Fruit fly (Drosophila melanogaster) whole organism, pupa: ENCODE data around the gene ssp7.

ENCODE experiments used
- CG10348 ChIP-seq: fragments of 200-800 bp; sonication (Bioruptor generic); IDR thresholded peaks from 2 replicates; pipeline ENCODE4 v1.3.6; 2022; ENCODE audit warnings: missing biosample characterization, missing genetic modification characterization
- CG12605 ChIP-seq: fragments of 200-800 bp; sonication (Bioruptor generic); IDR thresholded peaks from 2 replicates; pipeline ENCODE4 v1.3.6; 2022; ENCODE audit warnings: missing biosample characterization, missing genetic modification characterization
- CG13204 ChIP-seq: fragments of 200-800 bp; sonication (Bioruptor generic); optimal IDR thresholded peaks from 2 replicates; lab custom pipeline; 2018; ENCODE audit warnings: missing biosample characterization, mild to moderate bottlenecking, missing genetic modification characterization, moderate library complexity
- CG14655 ChIP-seq: fragments of 200-800 bp; sonication (Bioruptor generic); optimal IDR thresholded peaks from 3 replicates; lab custom pipeline; 2017; ENCODE audit warnings: mild to moderate bottlenecking, missing biosample characterization, missing genetic modification reagents, missing genetic modification characterization
- CG15710 ChIP-seq: fragments of 200-800 bp; sonication (Bioruptor generic); optimal IDR thresholded peaks from 2 replicates; lab custom pipeline; 2018; ENCODE audit warnings: missing biosample characterization, mild to moderate bottlenecking, missing genetic modification characterization, moderate library complexity
- CG17806 ChIP-seq: fragments of 200-800 bp; sonication (Bioruptor generic); optimal IDR thresholded peaks from 2 replicates; lab custom pipeline; 2018; ENCODE audit warnings: missing biosample characterization, mild to moderate bottlenecking, missing genetic modification characterization, moderate library complexity
- CG32121 ChIP-seq: fragments of 200-800 bp; sonication (Bioruptor generic); IDR thresholded peaks from 2 replicates; pipeline ENCODE4 v1.3.6; 2022; ENCODE audit warnings: missing biosample characterization, missing genetic modification characterization
- CG34367 ChIP-seq: fragments of 200-800 bp; sonication (Bioruptor generic); optimal IDR thresholded peaks from 2 replicates; lab custom pipeline; 2018; ENCODE audit warnings: missing biosample characterization, mild to moderate bottlenecking, missing genetic modification characterization
- CG4496 ChIP-seq: fragments of 200-800 bp; sonication (Bioruptor generic); IDR thresholded peaks from 3 replicates; pipeline ENCODE4 v1.3.6; 2022; ENCODE audit warnings: missing biosample characterization, missing genetic modification characterization
- CG8159 ChIP-seq: fragments of 200-800 bp; sonication (Bioruptor generic); optimal IDR thresholded peaks from 3 replicates; lab custom pipeline; 2018; ENCODE audit warnings: missing biosample characterization, mild to moderate bottlenecking, missing genetic modification characterization, moderate library complexity
- CG8301 ChIP-seq: fragments of 200-800 bp; sonication (Bioruptor generic); optimal IDR thresholded peaks from 2 replicates; lab custom pipeline; 2018; ENCODE audit warnings: missing biosample characterization, mild to moderate bottlenecking, missing genetic modification characterization
- CG9948 ChIP-seq: fragments of 200-800 bp; sonication (Bioruptor generic); optimal IDR thresholded peaks from 2 replicates; lab custom pipeline; 2018; ENCODE audit warnings: missing biosample characterization, mild to moderate bottlenecking, missing genetic modification characterization, moderate library complexity
- D1 ChIP-seq: fragments of 200-800 bp; sonication (Bioruptor generic); optimal IDR thresholded peaks from 2 replicates; lab custom pipeline; 2018; ENCODE audit warnings: missing biosample characterization, mild to moderate bottlenecking, missing genetic modification characterization, moderate library complexity
- EcR ChIP-seq: fragments of 200-800 bp; sonication (Bioruptor generic); optimal IDR thresholded peaks from 3 replicates; lab custom pipeline; 2019; ENCODE audit warnings: missing biosample characterization, missing genetic modification characterization, mild to moderate bottlenecking, moderate library complexity, missing genetic modification reagents
- Ets98B ChIP-seq: fragments of 200-800 bp; sonication (Bioruptor generic); IDR thresholded peaks from 2 replicates; pipeline ENCODE4 v1.3.6; 2022; ENCODE audit warnings: missing biosample characterization, missing genetic modification characterization
- Pif1A ChIP-seq: fragments of 200-800 bp; sonication (Bioruptor generic); optimal IDR thresholded peaks from 3 replicates; lab custom pipeline; 2016; ENCODE audit warnings: missing biosample characterization, missing genetic modification characterization
- Pif1B ChIP-seq: fragments of 200-800 bp; sonication (Bioruptor generic); optimal IDR thresholded peaks from 3 replicates; lab custom pipeline; 2016; ENCODE audit warnings: missing biosample characterization, missing genetic modification characterization
- Snoo ChIP-seq: fragments of 200-800 bp; sonication (Bioruptor generic); optimal IDR thresholded peaks from 3 replicates; lab custom pipeline; 2017; ENCODE audit warnings: missing biosample characterization, mild to moderate bottlenecking, missing genetic modification characterization, inconsistent platforms
- fd96Ca ChIP-seq: fragments of 200-800 bp; sonication (Bioruptor generic); IDR thresholded peaks from 3 replicates; pipeline ENCODE4 v1.3.6; 2022; ENCODE audit warnings: missing biosample characterization, missing genetic modification characterization
- gl ChIP-seq: fragments of 200-800 bp; sonication (Bioruptor generic); optimal IDR thresholded peaks from 2 replicates; lab custom pipeline; 2018; ENCODE audit warnings: missing biosample characterization, mild to moderate bottlenecking, missing genetic modification characterization
- rn ChIP-seq: fragments of 200-800 bp; sonication (Bioruptor generic); IDR thresholded peaks from 2 replicates; pipeline ENCODE4 v1.3.6; 2022; ENCODE audit warnings: missing biosample characterization, missing genetic modification characterization

The ssp7 gene

dm6 chrX:11154511-11155197 is 14.6 kb upstream of the ssp7 start:
- TF ChIP-seq CG13204 (GFP tag; lab: Kevin White, UChicago) = peak; percentile 45
- 0 out of 2 replicates have a peak, but pooled peaks have one; percentile 11 for TF ChIP-seq CG12605 (GFP tag; lab: Robert Waterston, UW)
- TF ChIP-seq CG14655 (GFP tag; lab: Kevin White, UChicago) = peak; percentile 4
- no peak for TF ChIP-seq D1 (tag; lab: Kevin White, UChicago)
- TF ChIP-seq CG8159 (tag; lab: Kevin White, UChicago) = no peak
- peak; percentile 46; the same call in 1 of the 3 replicates for TF ChIP-seq CG4496 (GFP tag; lab: Robert Waterston, UW)
- TF ChIP-seq Pif1B (GFP tag; lab: Kevin White, UChicago) = peak; percentile 7
- peak; percentile 25; the same call in 1 of the 3 replicates for TF ChIP-seq fd96Ca (GFP tag; lab: Robert Waterston, UW)
- no peak for TF ChIP-seq Snoo

DNA sequence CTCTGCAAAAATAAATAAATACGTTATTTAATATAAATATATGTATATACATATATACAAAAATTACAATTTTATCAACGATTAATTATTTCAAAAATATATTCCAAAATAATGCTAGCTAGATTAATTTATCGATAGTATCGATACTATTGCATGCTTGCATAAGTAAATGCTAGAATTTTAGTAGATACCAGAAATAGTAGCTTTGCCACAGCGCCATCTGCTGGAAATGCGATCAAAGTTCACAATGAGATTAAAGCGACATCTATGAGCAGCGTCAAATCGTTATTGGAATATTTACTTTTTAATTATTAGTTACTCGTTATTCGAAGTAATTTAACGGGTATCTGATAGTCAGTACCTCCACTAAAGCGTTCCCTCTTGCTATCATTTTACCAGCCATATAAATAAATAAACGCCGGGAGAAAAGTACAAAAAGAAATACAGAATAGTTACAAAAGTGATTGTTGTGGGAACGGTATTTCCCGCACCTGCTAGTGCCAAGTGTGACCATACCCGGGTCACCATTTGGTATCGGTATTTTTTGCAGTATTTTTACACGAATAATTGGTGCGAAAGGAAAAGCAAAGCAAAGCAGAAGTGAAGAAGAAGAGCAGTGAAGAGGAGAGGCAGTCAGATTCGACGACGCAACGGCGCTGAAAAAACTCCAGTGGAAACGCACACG is 13.9 kb upstream of the ssp7 start, which contains the start of the genes rtv and Dlic:
TSS of gene rtv (minus strand) at position 165 of the 685 bp plus-strand sequence.
TSS of gene Dlic (plus strand) at position 596 of the 685 bp plus-strand sequence.
- TF ChIP-seq CG4496 (GFP tag; lab: Robert Waterston, UW) (no peak), CG9948 (tag; lab: Kevin White, UChicago) (no peak), gl (tag; lab: Kevin White, UChicago) (no peak), EcR (no peak), CG13204 (GFP tag; lab: Kevin White, UChicago) (no peak)

dm6 chrX:11153413-11153812 is 13.3 kb upstream of the ssp7 start:
- TF ChIP-seq EcR = peak; percentile 16
- no peak for TF ChIP-seq fd96Ca (GFP tag; lab: Robert Waterston, UW)

- TF ChIP-seq CG8159 (tag; lab: Kevin White, UChicago) (peak; percentile 4), EcR (no peak), fd96Ca (GFP tag; lab: Robert Waterston, UW) (0 out of 3 replicates have a peak, but pooled peaks have one; percentile 37), CG32121 (GFP tag; lab: Robert Waterston, UW) (0 out of 2 replicates have a peak, but pooled peaks have one; percentile 33), CG4496 (GFP tag; lab: Robert Waterston, UW) (peak; percentile 52; the same call in 1 of the 3 replicates)
Measured at dm6 chrX:11149201-11149600, 9.1 kb upstream of the ssp7 start, which contains the start of gene Lint-1. TSS of gene Lint-1 (plus strand) at chrX:11149323.

dm6 chrX:11148272-11148835 is 8.3 kb upstream of the ssp7 start, which contains the start of gene Ran:
TSS of gene Ran (minus strand) at chrX:11148716.
- TF ChIP-seq CG14655 (GFP tag; lab: Kevin White, UChicago) (no peak), CG13204 (GFP tag; lab: Kevin White, UChicago) (no peak), CG10348 (GFP tag; lab: Robert Waterston, UW) (no peak), Pif1B (GFP tag; lab: Kevin White, UChicago) (no peak), EcR (no peak), D1 (tag; lab: Kevin White, UChicago) (no peak), CG8301 (tag; lab: Kevin White, UChicago) (no peak), Ets98B (GFP tag; lab: Robert Waterston, UW) (no peak), gl (tag; lab: Kevin White, UChicago) (no peak), CG4496 (GFP tag; lab: Robert Waterston, UW) (no peak), CG8159 (tag; lab: Kevin White, UChicago) (no peak)
- TF ChIP-seq, all 21 proteins: peak for 0

DNA sequence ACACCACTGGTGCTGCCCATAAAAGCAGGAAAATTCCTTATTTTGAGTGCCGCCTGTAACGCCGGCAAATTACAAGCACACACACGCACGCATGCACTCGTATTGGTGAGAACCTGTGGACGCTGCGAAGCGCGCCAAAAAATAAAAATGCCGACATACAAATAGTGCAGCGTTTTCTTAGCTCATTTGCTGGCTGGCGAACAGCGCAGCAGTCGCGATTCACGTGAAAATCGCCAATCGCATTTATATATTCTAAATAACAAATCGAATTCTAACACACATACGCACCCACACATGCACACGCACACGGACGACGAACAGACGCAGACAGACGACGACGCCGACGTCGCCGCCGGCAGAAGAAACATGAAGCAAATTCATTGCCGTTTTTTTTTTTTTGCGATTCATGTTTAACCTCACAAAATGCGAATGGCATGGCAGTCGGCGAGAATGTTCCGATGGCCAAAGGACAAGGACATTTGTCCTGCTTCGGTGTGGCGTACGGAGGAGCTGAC is 7.5 kb upstream of the ssp7 start:
- TF ChIP-seq gl (tag; lab: Kevin White, UChicago) (no peak), CG32121 (GFP tag; lab: Robert Waterston, UW) (no peak), CG12605 (GFP tag; lab: Robert Waterston, UW) (peak; percentile 34; the same call in 1 of the 2 replicates), CG8159 (tag; lab: Kevin White, UChicago) (peak; percentile 7), CG4496 (GFP tag; lab: Robert Waterston, UW) (no peak), Ets98B (GFP tag; lab: Robert Waterston, UW) (peak; percentile 4; the same call in 1 of the 2 replicates)

dm6 chrX:11146598-11147176 is 6.6 kb upstream of the ssp7 start:
- TF ChIP-seq Pif1B (GFP tag; lab: Kevin White, UChicago) (peak; percentile 30), Ets98B (GFP tag; lab: Robert Waterston, UW) (peak; percentile 35), gl (tag; lab: Kevin White, UChicago) (no peak), D1 (tag; lab: Kevin White, UChicago) (no peak), CG8301 (tag; lab: Kevin White, UChicago) (peak; percentile 20), CG15710 (tag; lab: Kevin White, UChicago) (peak; percentile 51), fd96Ca (GFP tag; lab: Robert Waterston, UW) (peak; percentile 68), CG13204 (GFP tag; lab: Kevin White, UChicago) (no peak), CG14655 (GFP tag; lab: Kevin White, UChicago) (no peak), CG4496 (GFP tag; lab: Robert Waterston, UW) (0 out of 3 replicates have a peak, but pooled peaks have one; percentile 38), CG12605 (GFP tag; lab: Robert Waterston, UW) (no peak), CG32121 (GFP tag; lab: Robert Waterston, UW) (no peak), rn (GFP tag; lab: Robert Waterston, UW) (no peak), CG9948 (tag; lab: Kevin White, UChicago) (peak; percentile 0), CG34367 (tag; lab: Kevin White, UChicago) (peak; percentile 17), CG17806 (tag; lab: Kevin White, UChicago) (peak; percentile 29), Snoo (peak; percentile 15), CG8159 (tag; lab: Kevin White, UChicago) (peak; percentile 45), Pif1A (peak; percentile 39), EcR (no peak), CG10348 (GFP tag; lab: Robert Waterston, UW) (no peak)
